Worm (Caenorhabditis elegans): Measurements from ENCODE around the gene nspd-2.
"Not testable (repeated sequence)": the region's sequence is repeated elsewhere in the genome, so short reads cannot be mapped to it uniquely, and the experiment has no call there.

The nspd-2 gene

ce11 chrIV:9893649-9894048, 49.8 kb downstream of the nspd-2 start, which contains the start of gene sss-1:
Gene sss-1, minus strand, starts transcription at chrIV:9893749.
- not testable (repeated sequence) for TF ChIP-seq ceh-36 (tag; optimal IDR thresholded peaks at IDR 0.05); hmg-4 (GFP tag; optimal IDR thresholded peaks at IDR 0.05); ceh-13 (GFP tag; optimal IDR thresholded peaks at IDR 0.05)
